Fruit fly (Drosophila melanogaster) whole organism, larva: ENCODE data around the gene CG15882.

ENCODE experiments used
- noc ChIP-seq: fragments of 200-800 bp; sonication (Bioruptor generic); optimal IDR thresholded peaks from 3 replicates; lab custom pipeline; 2019; ENCODE audit warnings: missing biosample characterization, mild to moderate bottlenecking, missing genetic modification characterization, moderate library complexity

CG15882 gene

dm6 chrX:19106842-19107557 is 17.2 kb downstream of the CG15882 start:
- TF ChIP-seq noc, result no peak

- no peak for TF ChIP-seq noc
Observed at dm6 chrX:19096179-19096578, 28.0 kb downstream of the CG15882 start.

dm6 chrX:19083190-19083589 is 41.0 kb downstream of the CG15882 start, which contains the start of gene CG7423:
Gene CG7423, minus strand, starts transcription at chrX:19083290.
- TF ChIP-seq noc, result no peak

dm6 chrX:19081365-19081764 is 42.8 kb downstream of the CG15882 start, which contains the start of gene CG14191:
Gene CG14191, plus strand, starts transcription at chrX:19081665.
- no peak for TF ChIP-seq noc

- no peak for TF ChIP-seq noc
Observed at dm6 chrX:19077420-19077819, 46.8 kb downstream of the CG15882 start, which contains the start of gene CG7406. Gene CG7406, plus strand, starts transcription at chrX:19077720.

dm6 chrX:19074585-19074984 is 49.6 kb downstream of the CG15882 start:
- TF ChIP-seq noc, result no peak

dm6 chrX:19073878-19074277 is 50.3 kb downstream of the CG15882 start:
- no peak for TF ChIP-seq noc
